Fruit fly (Drosophila melanogaster) whole organism, embryonic: Measurements from ENCODE around the gene CG14442.
A peak's percentile ranks its signal among the peaks of the same experiment; 100 is the strongest.

ENCODE experiments used
- Asciz ChIP-seq: fragments of 200-800 bp; sonication (Bioruptor generic); optimal IDR thresholded peaks from 2 replicates; lab custom pipeline; 2017; ENCODE audit warnings: missing biosample characterization, mild to moderate bottlenecking, missing genetic modification characterization, missing genetic modification reagents
- B-H2 ChIP-seq: fragments of 200-800 bp; sonication (Bioruptor generic); optimal IDR thresholded peaks from 2 replicates; lab custom pipeline; 2018; ENCODE audit warnings: missing biosample characterization, mild to moderate bottlenecking, missing genetic modification characterization
- CG10654 ChIP-seq: fragments of 200-800 bp; sonication (Bioruptor generic); optimal IDR thresholded peaks from 2 replicates; lab custom pipeline; 2016; ENCODE audit warnings: missing biosample characterization, missing genetic modification characterization
- CG13287 ChIP-seq: fragments of 200-800 bp; sonication (Bioruptor generic); IDR thresholded peaks from 2 replicates; pipeline ENCODE4 v1.3.6; 2022; ENCODE audit warnings: missing biosample characterization, missing genetic modification characterization; ENCODE audit not compliant: partially characterized antibody
- CG13624 ChIP-seq: fragments of 200-800 bp; sonication (Bioruptor generic); optimal IDR thresholded peaks from 2 replicates; lab custom pipeline; 2016; ENCODE audit warnings: missing biosample characterization, missing genetic modification characterization
- CG14441 ChIP-seq: fragments of 200-800 bp; sonication (Bioruptor generic); IDR thresholded peaks from 2 replicates; pipeline ENCODE4 v1.3.6; 2022; ENCODE audit warnings: missing biosample characterization, missing genetic modification characterization
- CG14710 ChIP-seq: fragments of 200-800 bp; sonication (Bioruptor generic); optimal IDR thresholded peaks from 3 replicates; lab custom pipeline; 2019; ENCODE audit warnings: missing biosample characterization, mild to moderate bottlenecking, missing genetic modification characterization, moderate library complexity
- CG14965 ChIP-seq: fragments of 200-800 bp; sonication (Bioruptor generic); optimal IDR thresholded peaks from 2 replicates; lab custom pipeline; 2016; ENCODE audit warnings: missing biosample characterization, missing genetic modification characterization, borderline replicate concordance
- CG1529 ChIP-seq: fragments of 200-800 bp; sonication (Bioruptor generic); optimal IDR thresholded peaks from 3 replicates; lab custom pipeline; 2018; ENCODE audit warnings: missing biosample characterization, missing genetic modification characterization
- CG1647 ChIP-seq: fragments of 200-800 bp; sonication (Bioruptor generic); optimal IDR thresholded peaks from 3 replicates; lab custom pipeline; 2016; ENCODE audit warnings: missing biosample characterization, missing genetic modification characterization
- CG17385 ChIP-seq: fragments of 200-800 bp; sonication (Bioruptor generic); optimal IDR thresholded peaks from 3 replicates; lab custom pipeline; 2018; ENCODE audit warnings: missing biosample characterization, mild to moderate bottlenecking, missing genetic modification characterization
- CG18476 ChIP-seq: fragments of 200-800 bp; sonication (Bioruptor generic); optimal IDR thresholded peaks from 2 replicates; lab custom pipeline; 2016; ENCODE audit warnings: missing biosample characterization, mild to moderate bottlenecking, missing genetic modification characterization
- CG32532 ChIP-seq: fragments of 200-800 bp; sonication (Bioruptor generic); IDR thresholded peaks from 2 replicates; pipeline ENCODE4 v1.3.6; 2022; ENCODE audit warnings: missing biosample characterization, missing genetic modification characterization
- CG42726 ChIP-seq: fragments of 200-800 bp; sonication (Bioruptor generic); IDR thresholded peaks from 2 replicates; pipeline ENCODE4 v1.3.6; 2022; ENCODE audit warnings: missing biosample characterization, missing genetic modification characterization; ENCODE audit not compliant: partially characterized antibody
- CG4617 ChIP-seq: fragments of 200-800 bp; sonication (Bioruptor generic); optimal IDR thresholded peaks from 3 replicates; lab custom pipeline; 2016; ENCODE audit warnings: missing biosample characterization, missing genetic modification characterization, borderline replicate concordance
- CG6175 ChIP-seq: fragments of 200-800 bp; sonication (Bioruptor generic); IDR thresholded peaks from 3 replicates; pipeline ENCODE4 v1.3.6; 2022; ENCODE audit warnings: missing biosample characterization, missing genetic modification characterization
- CG7271 ChIP-seq: fragments of 200-800 bp; sonication (Bioruptor generic); optimal IDR thresholded peaks from 2 replicates; lab custom pipeline; 2018; ENCODE audit warnings: missing biosample characterization, mild to moderate bottlenecking, missing genetic modification characterization, moderate library complexity
- CG8359 ChIP-seq: fragments of 200-800 bp; sonication (Bioruptor generic); optimal IDR thresholded peaks from 2 replicates; lab custom pipeline; 2017; ENCODE audit warnings: missing biosample characterization, mild to moderate bottlenecking, missing genetic modification characterization, borderline replicate concordance
- CG8388 ChIP-seq: fragments of 200-800 bp; sonication (Bioruptor generic); optimal IDR thresholded peaks from 2 replicates; lab custom pipeline; 2019; ENCODE audit warnings: missing biosample characterization, mild to moderate bottlenecking, missing genetic modification characterization, moderate library complexity
- CG9817 ChIP-seq: fragments of 200-800 bp; sonication (Bioruptor generic); optimal IDR thresholded peaks from 2 replicates; lab custom pipeline; 2018; ENCODE audit warnings: missing biosample characterization, mild to moderate bottlenecking, missing genetic modification characterization, moderate library complexity
- CTCF ChIP-seq: fragments of 200-800 bp; sonication (Bioruptor generic); optimal IDR thresholded peaks from 2 replicates; lab custom pipeline; 2017; ENCODE audit warnings: missing biosample characterization, mild to moderate bottlenecking, missing genetic modification characterization, moderate library complexity
- CrebB ChIP-seq: fragments of 200-800 bp; sonication (Bioruptor generic); optimal IDR thresholded peaks from 3 replicates; lab custom pipeline; 2018; ENCODE audit warnings: missing biosample characterization, mild to moderate bottlenecking, missing genetic modification characterization
- Dll ChIP-seq: fragments of 200-800 bp; sonication (Bioruptor generic); IDR thresholded peaks from 4 replicates; pipeline ENCODE4 v1.3.6; 2022; ENCODE audit warnings: missing biosample characterization, missing genetic modification characterization; ENCODE audit not compliant: partially characterized antibody
- Doc3 ChIP-seq: fragments of 200-800 bp; sonication (Bioruptor generic); IDR thresholded peaks from 3 replicates; pipeline ENCODE4 v1.3.6; 2022; ENCODE audit warnings: missing biosample characterization, missing genetic modification characterization; ENCODE audit not compliant: partially characterized antibody
- Dref ChIP-seq: fragments of 200-800 bp; sonication (Bioruptor generic); IDR thresholded peaks from 2 replicates; pipeline ENCODE4 v1.3.6; 2022; ENCODE audit warnings: missing biosample characterization, missing genetic modification characterization
- HLH3B ChIP-seq: fragments of 200-800 bp; sonication (Bioruptor generic); IDR thresholded peaks from 2 replicates; pipeline ENCODE4 v1.3.6; 2022; ENCODE audit warnings: missing biosample characterization, missing genetic modification characterization
- Hsf ChIP-seq: fragments of 200-800 bp; sonication (Bioruptor generic); optimal IDR thresholded peaks from 3 replicates; lab custom pipeline; 2016; ENCODE audit warnings: missing biosample characterization, missing genetic modification characterization
- Mes4 ChIP-seq: fragments of 200-800 bp; sonication (Bioruptor generic); optimal IDR thresholded peaks from 2 replicates; lab custom pipeline; 2016; ENCODE audit warnings: missing biosample characterization, missing genetic modification characterization
- Neu2 ChIP-seq: fragments of 200-800 bp; sonication (Bioruptor generic); optimal IDR thresholded peaks from 3 replicates; lab custom pipeline; 2016; ENCODE audit warnings: missing biosample characterization, missing genetic modification characterization, borderline replicate concordance
- Oli ChIP-seq: fragments of 200-800 bp; sonication (Bioruptor generic); optimal IDR thresholded peaks from 2 replicates; lab custom pipeline; 2018; ENCODE audit warnings: missing biosample characterization, mild to moderate bottlenecking, missing genetic modification characterization, moderate library complexity
- bbx ChIP-seq: fragments of 200-800 bp; sonication (Bioruptor generic); IDR thresholded peaks from 2 replicates; pipeline ENCODE4 v1.3.6; 2022; ENCODE audit warnings: missing biosample characterization, missing genetic modification characterization; ENCODE audit not compliant: partially characterized antibody
- bigmax ChIP-seq: fragments of 200-800 bp; sonication (Bioruptor generic); optimal IDR thresholded peaks from 2 replicates; lab custom pipeline; 2018; ENCODE audit warnings: missing biosample characterization, mild to moderate bottlenecking, missing genetic modification characterization
- dimm ChIP-seq: fragments of 200-800 bp; sonication (Bioruptor generic); IDR thresholded peaks from 2 replicates; pipeline ENCODE4 v1.3.6; 2022; ENCODE audit warnings: missing biosample characterization, missing genetic modification characterization
- dysf ChIP-seq: fragments of 200-800 bp; sonication (Bioruptor generic); IDR thresholded peaks from 3 replicates; pipeline ENCODE4 v1.3.6; 2022; ENCODE audit warnings: missing biosample characterization, missing genetic modification characterization
- en ChIP-seq: fragments of 200-800 bp; sonication (Bioruptor generic); optimal IDR thresholded peaks from 2 replicates; lab custom pipeline; 2016; ENCODE audit warnings: missing biosample characterization, missing genetic modification characterization
- fd102C ChIP-seq: fragments of 200-800 bp; sonication (Bioruptor generic); optimal IDR thresholded peaks from 2 replicates; lab custom pipeline; 2018; ENCODE audit warnings: missing biosample characterization, mild to moderate bottlenecking, missing genetic modification characterization, moderate library complexity
- hb ChIP-seq: fragments of 200-800 bp; sonication (Bioruptor generic); IDR thresholded peaks from 3 replicates; pipeline ENCODE4 v1.3.6; 2022; ENCODE audit warnings: missing biosample characterization, missing genetic modification characterization; ENCODE audit not compliant: partially characterized antibody
- hkb ChIP-seq, 2 experiments: fragments of 200-800 bp in 1 of 2; fragments of >200 bp in 1 of 2; sonication (Bioruptor generic) in 1 of 2; IDR thresholded peaks in 1 of 2; optimal IDR thresholded peaks in 1 of 2; 2 replicates each; pipeline versions ENCODE4 v1.3.6 to Lab custom; 2017 to 2022; ENCODE audit warnings: missing biosample characterization in 1 of 2, missing genetic modification characterization in 1 of 2
- inv ChIP-seq: fragments of 200-800 bp; sonication (Bioruptor generic); IDR thresholded peaks from 2 replicates; pipeline ENCODE4 v1.3.6; 2022; ENCODE audit warnings: missing biosample characterization, missing genetic modification characterization; ENCODE audit not compliant: partially characterized antibody
- mld ChIP-seq: fragments of 200-800 bp; sonication (Bioruptor generic); IDR thresholded peaks from 3 replicates; pipeline ENCODE4 v1.3.6; 2022; ENCODE audit warnings: missing biosample characterization, missing genetic modification characterization; ENCODE audit not compliant: partially characterized antibody
- pnt ChIP-seq: fragments of 200-800 bp; sonication (Bioruptor generic); optimal IDR thresholded peaks from 3 replicates; lab custom pipeline; 2016; ENCODE audit warnings: missing biosample characterization, missing genetic modification characterization
- run ChIP-seq: fragments of 200-800 bp; sonication (Bioruptor generic); optimal IDR thresholded peaks from 3 replicates; lab custom pipeline; 2018; ENCODE audit warnings: missing biosample characterization, mild to moderate bottlenecking, missing genetic modification characterization
- seq ChIP-seq: fragments of 200-800 bp; sonication (Bioruptor generic); IDR thresholded peaks from 2 replicates; pipeline ENCODE4 v1.3.6; 2022; ENCODE audit warnings: missing biosample characterization, missing genetic modification characterization
- sna ChIP-seq: fragments of 200-800 bp; sonication (Bioruptor generic); IDR thresholded peaks from 2 replicates; pipeline ENCODE4 v1.3.6; 2022; ENCODE audit warnings: missing biosample characterization, missing genetic modification characterization; ENCODE audit not compliant: partially characterized antibody
- tap ChIP-seq: fragments of 200-800 bp; optimal IDR thresholded peaks from 3 replicates; lab custom pipeline; 2019; ENCODE audit warnings: missing biosample characterization, mild to moderate bottlenecking, missing genetic modification characterization, moderate library complexity
- twi ChIP-seq: fragments of 200-800 bp; optimal IDR thresholded peaks from 2 replicates; lab custom pipeline; 2019; ENCODE audit warnings: missing biosample characterization, mild to moderate bottlenecking, missing genetic modification characterization, moderate library complexity
- unc-4 ChIP-seq: fragments of 200-800 bp; sonication (Bioruptor generic); IDR thresholded peaks from 2 replicates; pipeline ENCODE4 v1.3.6; 2022; ENCODE audit warnings: missing biosample characterization, missing genetic modification characterization; ENCODE audit not compliant: partially characterized antibody
- wor ChIP-seq: fragments of 200-800 bp; sonication (Bioruptor generic); IDR thresholded peaks from 2 replicates; pipeline ENCODE4 v1.3.6; 2022; ENCODE audit warnings: missing biosample characterization, missing genetic modification characterization
- yki ChIP-seq: fragments of >200 bp; optimal IDR thresholded peaks from 3 replicates; lab custom pipeline; 2018
- zen ChIP-seq: fragments of 200-800 bp; sonication (Bioruptor generic); optimal IDR thresholded peaks from 3 replicates; lab custom pipeline; 2018; ENCODE audit warnings: missing biosample characterization, mild to moderate bottlenecking, missing genetic modification characterization, moderate library complexity

CG14442 gene

DNA sequence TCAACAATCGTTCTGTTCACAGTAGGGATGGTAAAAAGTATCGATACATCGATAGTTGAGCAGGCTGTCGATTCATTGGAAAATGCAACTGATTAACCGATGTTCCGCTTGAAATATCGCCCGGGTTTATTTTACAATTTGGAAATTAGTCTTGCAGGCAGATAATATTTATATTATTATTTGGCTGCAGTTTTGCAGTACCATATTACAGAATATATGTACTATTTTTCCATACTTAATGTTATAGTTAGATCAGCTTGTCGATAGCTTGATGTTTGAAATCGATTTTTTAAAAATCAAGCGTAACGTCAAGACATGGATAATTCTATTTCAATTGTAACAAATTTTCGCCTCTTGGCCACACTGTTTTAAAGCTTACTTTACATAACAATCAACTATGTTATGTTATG, at the start of gene CG14442 (continued):
- peak; percentile 86 for TF ChIP-seq CG42726
- TF ChIP-seq zen (tag; lab: Kevin White, UChicago) = no peak
- no peak for TF ChIP-seq HLH3B
- TF ChIP-seq CG7271 (tag; lab: Kevin White, UChicago) = no peak
- no peak for TF ChIP-seq CG8388
- TF ChIP-seq bigmax (GFP tag; lab: Kevin White, UChicago) = no peak
- no peak for TF ChIP-seq Neu2 (GFP tag; lab: Kevin White, UChicago)
- peak; percentile 91 for TF ChIP-seq CG13287 (GFP tag; lab: Robert Waterston, UW)
- TF ChIP-seq sna (GFP tag; lab: Robert Waterston, UW) = peak; percentile 94
- TF ChIP-seq CG6175 (GFP tag; lab: Robert Waterston, UW) = no peak
- TF ChIP-seq hb (GFP tag; lab: Robert Waterston, UW) = peak; percentile 95
- TF ChIP-seq Dll (GFP tag; lab: Robert Waterston, UW) = peak; percentile 95
- no peak for TF ChIP-seq run (tag; lab: Kevin White, UChicago)
- TF ChIP-seq dysf (GFP tag; lab: Robert Waterston, UW) = no peak; the same call in 2 of the 3 replicates
- TF ChIP-seq Hsf = peak; percentile 46
- TF ChIP-seq seq = peak; percentile 20; the same call in 1 of the 2 replicates
- TF ChIP-seq bbx = peak; percentile 91
- TF ChIP-seq CG10654 = peak; percentile 11
- TF ChIP-seq dimm (GFP tag; lab: Robert Waterston, UW) = no peak
- no peak for TF ChIP-seq Asciz (GFP tag; lab: Kevin White, UChicago)
- peak; percentile 33 for TF ChIP-seq CG4617
- no peak for TF ChIP-seq CG8359 (GFP tag; lab: Kevin White, UChicago)
- peak; percentile 83 for TF ChIP-seq Dref (GFP tag; lab: Robert Waterston, UW)
- no peak for TF ChIP-seq CG1529
- TF ChIP-seq hkb (optimal IDR thresholded peaks at IDR 0.05; lab: Kevin White, UChicago) = no peak
- no peak for TF ChIP-seq hkb (GFP tag; IDR thresholded peaks at IDR 0.05; lab: Robert Waterston, UW)
- TF ChIP-seq CG17385 (GFP tag; lab: Kevin White, UChicago) = no peak
- peak; percentile 6 for TF ChIP-seq CG13624
- no peak for TF ChIP-seq yki (lab: Kevin White, UChicago)
- TF ChIP-seq tap (tag; lab: Kevin White, UChicago) = no peak
- TF ChIP-seq CG9817 (tag; lab: Kevin White, UChicago) = peak; percentile 31
- no peak for TF ChIP-seq Mes4 (GFP tag; lab: Kevin White, UChicago)
- TF ChIP-seq CG1647 = no peak
- TF ChIP-seq CG14710 (tag; lab: Kevin White, UChicago) = peak; percentile 66
- no peak for TF ChIP-seq pnt (GFP tag; lab: Kevin White, UChicago)
- TF ChIP-seq CrebB = no peak
- peak; percentile 82; the same call in 2 of the 3 replicates for TF ChIP-seq mld
- TF ChIP-seq Oli (tag; lab: Kevin White, UChicago) = peak; percentile 25
- TF ChIP-seq unc-4 (GFP tag; lab: Robert Waterston, UW) = peak; percentile 93
- TF ChIP-seq fd102C (GFP tag; lab: Kevin White, UChicago) = no peak
- TF ChIP-seq twi (tag; lab: Kevin White, UChicago) = no peak
- peak; percentile 41 for TF ChIP-seq B-H2
- TF ChIP-seq CG14965 (GFP tag; lab: Kevin White, UChicago) = no peak
- peak; percentile 93 for TF ChIP-seq Doc3
- TF ChIP-seq en (GFP tag; lab: Kevin White, UChicago) = no peak
- no peak for TF ChIP-seq wor
- TF ChIP-seq CG18476 (GFP tag; lab: Kevin White, UChicago) = peak; percentile 17
- TF ChIP-seq CG32532 (GFP tag; lab: Robert Waterston, UW) = no peak
- peak; percentile 2 for TF ChIP-seq CTCF (GFP tag; lab: Kevin White, UChicago)
- peak; percentile 90 for TF ChIP-seq inv (GFP tag; lab: Robert Waterston, UW)
- peak; percentile 70 for TF ChIP-seq CG14441
